Fruit fly (Drosophila melanogaster): ENCODE measurements around the gene Atac3.

Atac3 gene

DNA sequence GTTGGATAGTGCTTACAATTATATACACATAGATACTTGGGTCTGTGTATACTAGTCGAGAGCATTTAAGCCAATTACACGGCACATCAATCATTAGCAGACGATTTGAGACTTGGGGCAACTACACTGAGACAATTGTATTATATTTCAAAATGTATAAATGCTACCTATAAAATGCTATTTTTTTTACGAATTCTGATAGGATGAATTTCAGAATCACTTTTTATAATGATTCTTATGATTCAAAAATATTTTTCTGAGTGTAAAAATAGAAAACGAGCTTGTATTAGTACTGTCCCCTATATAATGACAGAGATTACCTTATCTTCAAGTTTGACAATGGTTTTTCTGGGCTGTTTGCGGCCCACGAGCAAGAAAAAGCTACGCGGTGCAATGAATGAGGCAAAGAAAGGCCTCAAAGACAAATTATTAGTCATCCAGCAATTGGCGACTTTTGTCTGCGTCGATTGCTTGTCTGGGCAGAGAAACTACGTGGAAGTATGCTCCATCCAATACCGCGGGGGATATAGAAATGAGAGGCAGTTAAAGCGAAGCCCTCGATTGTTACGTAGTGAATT lies 22.9 kb upstream of the Atac3 start (continued):
- peak; percentile 83 for TF ChIP-seq CG11456 (GFP tag; IDR thresholded peaks at IDR 0.05)
- peak; percentile 89 for TF ChIP-seq CG17361 (GFP tag; IDR thresholded peaks at IDR 0.05)
- no peak for TF ChIP-seq Atf-2 (GFP tag; optimal IDR thresholded peaks at IDR 0.05)
- TF ChIP-seq CG13123 (GFP tag; optimal IDR thresholded peaks at IDR 0.05) = no peak
- no peak for TF ChIP-seq CG6654 (GFP tag; optimal IDR thresholded peaks at IDR 0.05)
- TF ChIP-seq ro (GFP tag; IDR thresholded peaks at IDR 0.05) = peak; percentile 38
- TF ChIP-seq CG15073 (GFP tag; optimal IDR thresholded peaks at IDR 0.05) = no peak
- TF ChIP-seq BEAF-32 (GFP tag; optimal IDR thresholded peaks at IDR 0.05) = no peak
- no peak for TF ChIP-seq CG7372 (GFP tag; IDR thresholded peaks at IDR 0.05)
- TF ChIP-seq Mad (GFP tag; optimal IDR thresholded peaks at IDR 0.05) = no peak
- peak; percentile 62; the same call in 1 of the 2 replicates for TF ChIP-seq dati (GFP tag; IDR thresholded peaks at IDR 0.05)
- no peak for TF ChIP-seq CG4360 (GFP tag; IDR thresholded peaks at IDR 0.05)
- TF ChIP-seq chm (GFP tag; IDR thresholded peaks at IDR 0.05) = peak; percentile 55; the same call in 1 of the 2 replicates
- TF ChIP-seq NC2β (GFP tag; optimal IDR thresholded peaks at IDR 0.05) = no peak
- no peak for TF ChIP-seq insv (GFP tag; optimal IDR thresholded peaks at IDR 0.05)
- no peak for TF ChIP-seq fru (optimal IDR thresholded peaks at IDR 0.05)
- peak; percentile 63; the same call in 1 of the 2 replicates for TF ChIP-seq dimm (GFP tag; IDR thresholded peaks at IDR 0.05)
- no peak for TF ChIP-seq CG12236 (GFP tag; optimal IDR thresholded peaks at IDR 0.05)
- TF ChIP-seq tx (GFP tag; optimal IDR thresholded peaks at IDR 0.05) = peak; percentile 37
- TF ChIP-seq bsh (GFP tag; optimal IDR thresholded peaks at IDR 0.05) = peak in 1 of 2 experiments; percentile 70
- no peak for TF ChIP-seq ind (GFP tag; optimal IDR thresholded peaks at IDR 0.05)
- TF ChIP-seq gfzf (GFP tag; optimal IDR thresholded peaks at IDR 0.05) = no peak
- no peak for TF ChIP-seq nerfin-2 (GFP tag; IDR thresholded peaks at IDR 0.05; ENCODE audit: partially characterized antibody)
- no peak for TF ChIP-seq br (optimal IDR thresholded peaks at IDR 0.05)
- peak; percentile 49; the same call in 1 of the 4 replicates for TF ChIP-seq Gug (GFP tag; IDR thresholded peaks at IDR 0.05)
- peak in 1 of 2 experiments; percentile 32 for TF ChIP-seq chif (GFP tag; optimal IDR thresholded peaks at IDR 0.05)
- no peak for TF ChIP-seq z (GFP tag; IDR thresholded peaks at IDR 0.05)
- TF ChIP-seq CG3847 (GFP tag; IDR thresholded peaks at IDR 0.05) = peak; percentile 45; the same call in 1 of the 2 replicates
- no peak for TF ChIP-seq CG30431 (GFP tag; optimal IDR thresholded peaks at IDR 0.05)
- no peak for TF ChIP-seq schlank (tag; optimal IDR thresholded peaks at IDR 0.05)
- TF ChIP-seq CG8359 (GFP tag; optimal IDR thresholded peaks at IDR 0.05; ENCODE audit: borderline replicate concordance) = no peak
- TF ChIP-seq kay (GFP tag; optimal IDR thresholded peaks at IDR 0.05) = peak; percentile 76
- peak; percentile 71 for TF ChIP-seq Meics (GFP tag; optimal IDR thresholded peaks at IDR 0.05)
- no peak for TF ChIP-seq gcm (GFP tag; optimal IDR thresholded peaks at IDR 0.05)
- TF ChIP-seq CG13624 (GFP tag; optimal IDR thresholded peaks at IDR 0.05) = peak; percentile 83
- no peak for TF ChIP-seq odd (GFP tag; optimal IDR thresholded peaks at IDR 0.05)
- TF ChIP-seq grn (GFP tag; optimal IDR thresholded peaks at IDR 0.05) = no peak
- no peak for TF ChIP-seq Opbp (GFP tag; IDR thresholded peaks at IDR 0.05; ENCODE audit: partially characterized antibody)
- TF ChIP-seq CG16863 (GFP tag; optimal IDR thresholded peaks at IDR 0.05) = peak; percentile 50
- no peak for TF ChIP-seq crp (GFP tag; optimal IDR thresholded peaks at IDR 0.05)
- TF ChIP-seq CG32767 (GFP tag; IDR thresholded peaks at IDR 0.05) = peak; percentile 58; the same call in 1 of the 2 replicates
- TF ChIP-seq cato (GFP tag; optimal IDR thresholded peaks at IDR 0.05; ENCODE audit: borderline replicate concordance) = peak; percentile 15
- TF ChIP-seq trem (tag; optimal IDR thresholded peaks at IDR 0.05) = peak; percentile 61
- TF ChIP-seq ttk (GFP tag; IDR thresholded peaks at IDR 0.05) = peak; percentile 88
- TF ChIP-seq kah (GFP tag; optimal IDR thresholded peaks at IDR 0.05) = no peak
- no peak for TF ChIP-seq CG4328 (GFP tag; optimal IDR thresholded peaks at IDR 0.05)
- TF ChIP-seq Taf1 (GFP tag; IDR thresholded peaks at IDR 0.05) = peak; percentile 63
- TF ChIP-seq CG6175 (GFP tag; IDR thresholded peaks at IDR 0.05) = no peak
- peak; percentile 76 for TF ChIP-seq CG10267 (tag; optimal IDR thresholded peaks at IDR 0.05)
- TF ChIP-seq pho (GFP tag; optimal IDR thresholded peaks at IDR 0.05) = peak; percentile 49
- peak; percentile 70 for TF ChIP-seq CG14710 (tag; optimal IDR thresholded peaks at IDR 0.05)
